Worm (Caenorhabditis elegans) whole organism, L4 larva: ENCODE measurements around the gene H10D18.5.

Source experiments
- F10B5.3 ChIP-seq: sonication (generic microtip); optimal IDR thresholded peaks from 2 replicates; lab custom pipeline; 2016; ENCODE audit warnings: mild to moderate bottlenecking, missing genetic modification characterization, missing compliant biosample characterization
- F26F4.8 ChIP-seq: fragments of 200-800 bp; sonication (Bioruptor generic); conservative IDR thresholded peaks from 2 replicates; pipeline ENCODE4 v1.3.6; 2022; ENCODE audit warnings: missing genetic modification characterization, missing compliant biosample characterization
- R02D3.7 ChIP-seq: fragments of 150-350 bp; sonication (generic microtip); optimal IDR thresholded peaks from 3 replicates; lab custom pipeline; 2014; ENCODE audit warnings: missing biosample characterization, missing genetic modification characterization
- aha-1 ChIP-seq: fragments of 150-350 bp; peaks from one replicate; lab custom pipeline; 2014; ENCODE audit warnings: missing biosample characterization, missing genetic modification characterization
- ama-1 ChIP-seq: fragments of 150-350 bp; optimal IDR thresholded peaks from 2 replicates; lab custom pipeline; 2014; ENCODE audit warnings: inconsistent platforms, mixed read lengths
- arid-1 ChIP-seq: fragments of 200-800 bp; sonication (Bioruptor generic); conservative IDR thresholded peaks from 2 replicates; pipeline ENCODE4 v1.3.6; 2022; ENCODE audit warnings: missing genetic modification reagents, missing genetic modification characterization, missing compliant biosample characterization
- ceh-20 ChIP-seq: fragments of 200-800 bp; sonication (Bioruptor generic); IDR thresholded peaks from 2 replicates; pipeline ENCODE4 v1.3.6; 2022; ENCODE audit warnings: missing genetic modification reagents, missing genetic modification characterization, missing compliant biosample characterization
- dmd-6 ChIP-seq: fragments of 200-800 bp; sonication (Bioruptor generic); IDR thresholded peaks from 2 replicates; pipeline ENCODE4 v1.3.6; 2022; ENCODE audit warnings: missing genetic modification reagents, missing genetic modification characterization, missing compliant biosample characterization
- fkh-10 ChIP-seq: fragments of 150-350 bp; optimal IDR thresholded peaks from 2 replicates; lab custom pipeline; 2014; ENCODE audit warnings: missing biosample characterization, missing genetic modification reagents, missing genetic modification characterization
- hif-1 ChIP-seq, 2 experiments: sonication (generic microtip); optimal IDR thresholded peaks; 2 replicates each; lab custom pipeline; 2016 to 2017; ENCODE audit warnings: missing compliant biosample characterization in 2 of 2, missing genetic modification characterization in 2 of 2, missing genetic modification reagents in 2 of 2, missing genotype in 2 of 2, mild to moderate bottlenecking in 1 of 2
- hlh-11 ChIP-seq: fragments of 200-800 bp; sonication (Bioruptor generic); optimal IDR thresholded peaks from 2 replicates; lab custom pipeline; 2018; ENCODE audit warnings: mild to moderate bottlenecking, missing genetic modification characterization, missing compliant biosample characterization
- hlh-30 ChIP-seq: sonication (generic microtip); optimal IDR thresholded peaks from 2 replicates; lab custom pipeline; 2017; ENCODE audit warnings: antibody characterized with exemption, mild to moderate bottlenecking, missing genetic modification characterization, missing compliant biosample characterization; ENCODE audit not compliant: insufficient read depth
- lin-15B ChIP-seq: fragments of 150-350 bp; sonication (generic microtip); optimal IDR thresholded peaks from 3 replicates; lab custom pipeline; 2014; ENCODE audit warnings: missing biosample characterization, missing genetic modification characterization
- lsy-2 ChIP-seq, 2 experiments: fragments of 150-350 bp in 1 of 2; sonication (generic microtip) in 1 of 2; optimal IDR thresholded peaks; 2 replicates each; lab custom pipeline; 2014 to 2017; ENCODE audit warnings: missing biosample characterization in 2 of 2, missing genetic modification characterization in 2 of 2
- madf-9 ChIP-seq: fragments of 200-800 bp; sonication (Bioruptor generic); conservative IDR thresholded peaks from 2 replicates; pipeline ENCODE4 v1.3.6; 2022; ENCODE audit warnings: missing genetic modification reagents, missing genetic modification characterization, missing compliant biosample characterization
- mdl-1 ChIP-seq, 2 experiments: fragments of 150-350 bp in 1 of 2; sonication (generic microtip) in 1 of 2; optimal IDR thresholded peaks; 2 replicates each; lab custom pipeline; 2014 to 2017; ENCODE audit warnings: missing biosample characterization in 2 of 2, missing genetic modification characterization in 2 of 2
- mxl-2 ChIP-seq: fragments of 200-800 bp; sonication (Bioruptor generic); conservative IDR thresholded peaks from 2 replicates; pipeline ENCODE4 v1.3.6; 2022; ENCODE audit warnings: missing genetic modification reagents, missing genetic modification characterization, missing compliant biosample characterization
- nhr-10 ChIP-seq: fragments of 150-350 bp; optimal IDR thresholded peaks from 2 replicates; lab custom pipeline; 2014; ENCODE audit warnings: missing biosample characterization, missing genetic modification characterization
- nhr-11 ChIP-seq: fragments of 150-350 bp; optimal IDR thresholded peaks from 2 replicates; lab custom pipeline; 2014; ENCODE audit warnings: missing biosample characterization, missing genetic modification characterization
- nhr-25 ChIP-seq: sonication (generic microtip); optimal IDR thresholded peaks from 2 replicates; lab custom pipeline; 2017; ENCODE audit warnings: missing genetic modification characterization, mild to moderate bottlenecking, missing compliant biosample characterization, antibody characterized with exemption, moderate library complexity, borderline replicate concordance; ENCODE audit not compliant: insufficient read depth
- nhr-28 ChIP-seq: fragments of 150-350 bp; optimal IDR thresholded peaks from 2 replicates; lab custom pipeline; 2014; ENCODE audit warnings: missing biosample characterization, missing genetic modification characterization
- nhr-41 ChIP-seq: fragments of 200-800 bp; sonication (Bioruptor generic); IDR thresholded peaks from 2 replicates; pipeline ENCODE4 v1.3.6; 2022; ENCODE audit warnings: missing genetic modification reagents, missing genetic modification characterization, missing compliant biosample characterization
- nhr-48 ChIP-seq: sonication (generic microtip); optimal IDR thresholded peaks from 2 replicates; lab custom pipeline; 2016; ENCODE audit warnings: mild to moderate bottlenecking, missing genetic modification characterization, missing compliant biosample characterization
- pqm-1 ChIP-seq: sonication (generic microtip); optimal IDR thresholded peaks from 2 replicates; lab custom pipeline; 2017; ENCODE audit warnings: missing biosample characterization, missing genetic modification characterization
- set-16 ChIP-seq: fragments of 200-800 bp; sonication (Bioruptor generic); IDR thresholded peaks from 2 replicates; pipeline ENCODE4 v1.3.6; 2022; ENCODE audit warnings: missing genetic modification reagents, missing genetic modification characterization, missing compliant biosample characterization
- snpc-1.2 ChIP-seq: fragments of 200-800 bp; sonication (Bioruptor generic); IDR thresholded peaks from 2 replicates; pipeline ENCODE4 v1.3.6; 2022; ENCODE audit warnings: missing genetic modification reagents, missing genetic modification characterization, missing compliant biosample characterization
- tra-1 ChIP-seq: fragments of 200-800 bp; sonication (Bioruptor generic); IDR thresholded peaks from 2 replicates; pipeline ENCODE4 v1.3.6; 2022; ENCODE audit warnings: missing genetic modification reagents, missing genetic modification characterization, missing compliant biosample characterization
- vab-7 ChIP-seq: fragments of 200-800 bp; sonication (Bioruptor generic); IDR thresholded peaks from 2 replicates; pipeline ENCODE4 v1.3.6; 2022; ENCODE audit warnings: missing genetic modification reagents, missing genetic modification characterization, missing compliant biosample characterization
- zip-11 ChIP-seq: fragments of 200-800 bp; sonication (Bioruptor generic); IDR thresholded peaks from 2 replicates; pipeline ENCODE4 v1.3.6; 2022; ENCODE audit warnings: missing genetic modification characterization, missing compliant biosample characterization
- ztf-7 ChIP-seq: fragments of 150-350 bp; optimal IDR thresholded peaks from 2 replicates; lab custom pipeline; 2014; ENCODE audit warnings: missing biosample characterization, missing genetic modification characterization

The H10D18.5 gene

DNA sequence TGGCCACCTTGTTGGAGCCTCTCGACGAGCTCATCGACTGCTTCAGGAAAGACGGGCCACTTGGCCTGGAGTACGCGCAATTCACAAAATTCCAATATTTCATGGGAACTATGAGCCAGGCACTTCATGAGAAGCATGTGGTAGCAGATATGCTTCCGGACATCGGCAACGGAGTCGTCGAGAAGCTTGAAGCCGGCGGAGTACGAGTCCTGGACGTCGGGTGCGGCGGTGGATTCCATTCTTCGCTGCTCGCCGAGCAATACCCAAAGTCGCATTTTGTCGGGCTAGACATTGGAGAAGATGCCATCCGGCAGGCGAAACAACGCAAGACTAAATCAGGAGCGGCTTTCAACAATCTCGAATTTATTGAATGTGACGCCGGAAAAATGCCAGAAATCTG is 57.9 kb downstream of the H10D18.5 start:
- TF ChIP-seq ztf-7 (tag; lab: Kevin White, UChicago), result no peak
- TF ChIP-seq set-16 (GFP tag; lab: Robert Waterston, UW), result peak; percentile 63; the same call in 1 of the 2 replicates

DNA sequence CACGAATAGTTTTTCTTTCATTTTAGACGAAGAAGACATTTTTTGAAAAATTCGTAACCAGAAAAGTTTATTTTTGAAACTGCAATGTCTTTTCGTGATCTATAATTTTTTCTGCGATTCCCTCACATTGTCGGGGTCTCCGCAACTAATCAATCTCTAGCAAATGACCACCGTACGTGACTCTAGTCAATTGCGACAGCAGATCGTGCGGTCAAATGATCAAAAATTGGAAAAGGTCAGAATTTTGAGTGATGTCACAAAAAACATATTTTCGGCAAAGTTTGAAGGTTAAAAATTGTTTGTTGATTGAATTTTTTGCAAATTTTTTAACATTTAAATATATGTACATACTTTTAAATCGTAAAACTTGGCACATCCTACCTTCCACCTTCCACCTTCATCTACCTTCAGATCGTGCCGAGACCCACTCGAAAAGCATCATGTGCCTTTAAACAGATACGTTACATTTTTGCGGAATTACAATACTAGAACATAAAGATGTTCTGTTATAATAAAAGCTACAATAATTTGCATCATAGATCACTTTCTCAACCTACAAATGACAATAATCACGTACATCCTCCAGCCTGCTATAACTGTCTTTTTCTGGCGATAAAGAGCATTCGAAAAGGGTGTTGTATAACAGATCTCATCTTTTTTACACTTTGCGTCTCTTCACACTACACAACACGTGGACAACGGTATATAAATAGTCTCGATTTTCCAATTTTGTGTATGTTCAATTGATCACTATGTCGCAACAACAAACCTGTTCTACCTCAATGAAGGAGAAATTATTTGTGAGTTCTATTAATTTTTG is 59.9 kb downstream of the H10D18.5 start, which contains the start of the genes R08E5.1 and rips-1:
Gene R08E5.1 (minus strand): TSS at position 82 of the 820 bp plus-strand sequence.
Gene rips-1 (plus strand): TSS at position 585 of the 820 bp plus-strand sequence.
- TF ChIP-seq hlh-11 (peak; percentile 14), nhr-48 (peak; percentile 27), mdl-1 (tag; optimal IDR thresholded peaks at IDR 0.05; lab: Kevin White, UChicago) (peak in 1 of 2 experiments; percentile 29), F10B5.3 (tag; lab: Kevin White, UChicago) (no peak), ama-1 (lab: Kevin White, UChicago) (no peak), R02D3.7 (tag; lab: Kevin White, UChicago) (no peak), ceh-20 (no peak), F26F4.8 (no peak), zip-11 (GFP tag; lab: Robert Waterston, UW) (no peak), hlh-30 (peak; percentile 41), snpc-1.2 (GFP tag; lab: Robert Waterston, UW) (no peak), nhr-28 (tag; lab: Kevin White, UChicago) (peak; percentile 59), tra-1 (GFP tag; lab: Robert Waterston, UW) (no peak), aha-1 (tag; lab: Kevin White, UChicago) (peak; percentile 98), arid-1 (no peak), mxl-2 (no peak), pqm-1 (tag; lab: Kevin White, UChicago) (no peak), dmd-6 (peak; percentile 35), hif-1 (tag; optimal IDR thresholded peaks at IDR 0.05; lab: Kevin White, UChicago) (peak; percentile 86 to 98)

ce11 chrV:3768270-3768669 is 63.2 kb downstream of the H10D18.5 start, which contains the start of gene R08E5.4:
Gene R08E5.4 (plus strand): TSS chrV:3768570.
- TF ChIP-seq vab-7 (GFP tag; lab: Robert Waterston, UW), result no peak
- TF ChIP-seq nhr-25 (tag; lab: Kevin White, UChicago), result no peak
- no peak for TF ChIP-seq nhr-11 (tag; lab: Kevin White, UChicago)
- no peak for TF ChIP-seq fkh-10 (GFP tag; lab: Kevin White, UChicago)
- no peak for TF ChIP-seq lsy-2 (tag; optimal IDR thresholded peaks at IDR 0.05; lab: Kevin White, UChicago)
- TF ChIP-seq nhr-10 (tag; lab: Kevin White, UChicago), result no peak
- no peak for TF ChIP-seq madf-9 (GFP tag; lab: Robert Waterston, UW)

DNA sequence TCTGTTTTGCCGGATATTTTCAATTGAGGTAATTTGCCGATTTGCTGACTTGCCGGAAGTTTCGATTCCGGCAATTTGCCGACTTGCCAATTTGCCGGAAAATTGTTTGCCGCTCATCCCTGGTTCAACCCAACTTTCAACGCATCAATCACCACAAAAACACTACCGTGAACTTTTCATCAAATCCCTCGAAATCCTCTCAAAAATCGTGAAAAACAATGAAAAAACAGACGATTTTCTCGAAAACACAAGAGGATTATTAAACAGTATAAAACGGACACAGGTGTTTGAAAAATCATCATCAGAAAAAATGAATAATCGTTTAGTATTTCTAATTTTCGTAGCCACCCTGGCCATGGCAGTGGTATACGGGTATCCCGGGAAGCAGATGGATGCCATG is 64.6 kb downstream of the H10D18.5 start, which contains the start of gene Y39H10A.1:
Gene Y39H10A.1 (plus strand): TSS at position 301 of the 400 bp plus-strand sequence.
- TF ChIP-seq aha-1 (tag; lab: Kevin White, UChicago) (peak; percentile 45), nhr-41 (GFP tag; lab: Robert Waterston, UW) (no peak), lin-15B (tag; lab: Kevin White, UChicago) (no peak)
